Worm (Caenorhabditis elegans): ENCODE measurements around the gene K07H8.12.

ce11 chrIV:8286352-8286751 lies 9.8 kb upstream of the K07H8.12 start, which contains the start of gene K07H8.9:
- no peak for TF ChIP-seq aly-2 (tag; optimal IDR thresholded peaks at IDR 0.05)
- no peak for TF ChIP-seq lin-11 (tag; optimal IDR thresholded peaks at IDR 0.05)
- TF ChIP-seq unc-62 (GFP tag; optimal IDR thresholded peaks at IDR 0.05): no peak
- TF ChIP-seq alr-1 (tag; optimal IDR thresholded peaks at IDR 0.05): no peak
- TF ChIP-seq zag-1 (tag; optimal IDR thresholded peaks at IDR 0.05): no peak
- no peak for TF ChIP-seq lin-39 (tag; optimal IDR thresholded peaks at IDR 0.05)
- TF ChIP-seq nhr-25 (tag; optimal IDR thresholded peaks at IDR 0.05): no peak
- no peak for TF ChIP-seq elt-3 (tag; optimal IDR thresholded peaks at IDR 0.05)
- no peak for TF ChIP-seq nhr-77 (tag; optimal IDR thresholded peaks at IDR 0.05)
- no peak for TF ChIP-seq unc-39 (tag; optimal IDR thresholded peaks at IDR 0.05)
- TF ChIP-seq C34F6.9 (tag; optimal IDR thresholded peaks at IDR 0.05): no peak
